Fruit fly (Drosophila melanogaster): Measurements from ENCODE around the gene CG17549.

The CG17549 gene

dm6 chr2L:19413118-19413893 is 23.4 kb upstream of the CG17549 start:
- no peak for TF ChIP-seq pdm3 (GFP tag; optimal IDR thresholded peaks at IDR 0.05)
- no peak for TF ChIP-seq fd59A (GFP tag; optimal IDR thresholded peaks at IDR 0.05)
- no peak for TF ChIP-seq esn (GFP tag; optimal IDR thresholded peaks at IDR 0.05)
- TF ChIP-seq CG34406 (GFP tag; optimal IDR thresholded peaks at IDR 0.05) = no peak
- no peak for TF ChIP-seq Hr38 (GFP tag; optimal IDR thresholded peaks at IDR 0.05)
- no peak for TF ChIP-seq acj6 (GFP tag; optimal IDR thresholded peaks at IDR 0.05)
- peak; percentile 8 for TF ChIP-seq Eip78C (GFP tag)
- no peak for TF ChIP-seq CG6792 (GFP tag; optimal IDR thresholded peaks at IDR 0.05)
- no peak for TF ChIP-seq OdsH (GFP tag; optimal IDR thresholded peaks at IDR 0.05)
- TF ChIP-seq vri (GFP tag; optimal IDR thresholded peaks at IDR 0.05) = no peak
- no peak for TF ChIP-seq CG8319 (GFP tag; optimal IDR thresholded peaks at IDR 0.05)
- TF ChIP-seq CG7368 (GFP tag; optimal IDR thresholded peaks at IDR 0.05) = no peak
- TF ChIP-seq CG31627 (GFP tag; optimal IDR thresholded peaks at IDR 0.05) = no peak
- TF ChIP-seq svp (GFP tag) = peak; percentile 96
- TF ChIP-seq fkh (GFP tag; optimal IDR thresholded peaks at IDR 0.05) = no peak

dm6 chr2L:19411966-19412365 is 22.1 kb upstream of the CG17549 start:
- peak; percentile 72 for TF ChIP-seq fkh (GFP tag; optimal IDR thresholded peaks at IDR 0.05)
- TF ChIP-seq CG8319 (GFP tag; optimal IDR thresholded peaks at IDR 0.05) = no peak
- TF ChIP-seq Ets96B (tag; optimal IDR thresholded peaks at IDR 0.05) = no peak
- TF ChIP-seq CG3032 (tag; optimal IDR thresholded peaks at IDR 0.05) = no peak
- no peak for TF ChIP-seq Hr38 (GFP tag; optimal IDR thresholded peaks at IDR 0.05)
- TF ChIP-seq CG34406 (GFP tag; optimal IDR thresholded peaks at IDR 0.05) = no peak
- no peak for TF ChIP-seq Gug (GFP tag; IDR thresholded peaks at IDR 0.05)

dm6 chr2L:19406419-19406818 is 16.5 kb upstream of the CG17549 start:
- TF ChIP-seq CG4318 (GFP tag; optimal IDR thresholded peaks at IDR 0.05) (no peak), CG3919 (GFP tag; optimal IDR thresholded peaks at IDR 0.05) (no peak), CG10631 (GFP tag; optimal IDR thresholded peaks at IDR 0.05) (no peak), CG1621 (tag; optimal IDR thresholded peaks at IDR 0.05) (no peak), CG16779 (tag; optimal IDR thresholded peaks at IDR 0.05) (no peak), CG15336 (GFP tag; IDR thresholded peaks at IDR 0.05) (no peak), Smox (GFP tag; optimal IDR thresholded peaks at IDR 0.05) (no peak), CG32006 (GFP tag; optimal IDR thresholded peaks at IDR 0.05) (no peak), pdm3 (GFP tag; optimal IDR thresholded peaks at IDR 0.05) (no peak), spab (GFP tag; optimal IDR thresholded peaks at IDR 0.05) (no peak), achi (GFP tag; optimal IDR thresholded peaks at IDR 0.05) (no peak)

dm6 chr2L:19405685-19406357 is 15.9 kb upstream of the CG17549 start:
- TF ChIP-seq fd59A (GFP tag; optimal IDR thresholded peaks at IDR 0.05) = no peak
- no peak for TF ChIP-seq CG10669 (GFP tag; optimal IDR thresholded peaks at IDR 0.05)
- no peak for TF ChIP-seq pdm3 (GFP tag; optimal IDR thresholded peaks at IDR 0.05)
- TF ChIP-seq CG6792 (GFP tag; optimal IDR thresholded peaks at IDR 0.05) = no peak
- TF ChIP-seq CG6276 (GFP tag; optimal IDR thresholded peaks at IDR 0.05) = no peak
- no peak for TF ChIP-seq CG3032 (tag; optimal IDR thresholded peaks at IDR 0.05)

dm6 chr2L:19404804-19405203 is 14.9 kb upstream of the CG17549 start:
- TF ChIP-seq Eip78C (GFP tag) (no peak), CG8119 (GFP tag; IDR thresholded peaks at IDR 0.05) (no peak), CG8632 (GFP tag; optimal IDR thresholded peaks at IDR 0.05) (no peak), Ets21C (GFP tag; optimal IDR thresholded peaks at IDR 0.05) (no peak)
